Fruit fly (Drosophila melanogaster) whole organism, embryonic: Measurements from ENCODE around the gene CG8042.
A peak's percentile ranks its signal among the peaks of the same experiment; 100 is the strongest.

Experiments used
- Atf-2 ChIP-seq: fragments of 200-800 bp; sonication (Bioruptor generic); optimal IDR thresholded peaks from 2 replicates; lab custom pipeline; 2016; ENCODE audit warnings: missing biosample characterization, missing genetic modification characterization
- CG10147 ChIP-seq: fragments of 200-800 bp; sonication (Bioruptor generic); optimal IDR thresholded peaks from 2 replicates; lab custom pipeline; 2019; ENCODE audit warnings: missing biosample characterization, mild to moderate bottlenecking, missing genetic modification characterization, moderate library complexity
- CG1647 ChIP-seq: fragments of 200-800 bp; sonication (Bioruptor generic); optimal IDR thresholded peaks from 3 replicates; lab custom pipeline; 2016; ENCODE audit warnings: missing biosample characterization, missing genetic modification characterization
- CG2199 ChIP-seq: fragments of 200-800 bp; sonication (Bioruptor generic); IDR thresholded peaks from 3 replicates; pipeline ENCODE4 v1.3.6; 2022; ENCODE audit warnings: missing biosample characterization, missing genetic modification characterization
- CG30431 ChIP-seq: fragments of 200-800 bp; sonication (Bioruptor generic); optimal IDR thresholded peaks from 2 replicates; lab custom pipeline; 2017; ENCODE audit warnings: missing biosample characterization, missing genetic modification characterization
- CG32767 ChIP-seq: fragments of 200-800 bp; sonication (Bioruptor generic); IDR thresholded peaks from 2 replicates; pipeline ENCODE4 v1.3.6; 2022; ENCODE audit warnings: missing biosample characterization, missing genetic modification characterization
- CG3407 ChIP-seq: fragments of 200-800 bp; sonication (Bioruptor generic); optimal IDR thresholded peaks from 2 replicates; lab custom pipeline; 2018; ENCODE audit warnings: missing biosample characterization, mild to moderate bottlenecking, missing genetic modification characterization
- CG42726 ChIP-seq: fragments of 200-800 bp; sonication (Bioruptor generic); IDR thresholded peaks from 2 replicates; pipeline ENCODE4 v1.3.6; 2022; ENCODE audit warnings: missing biosample characterization, missing genetic modification characterization; ENCODE audit not compliant: partially characterized antibody
- CG6175 ChIP-seq: fragments of 200-800 bp; sonication (Bioruptor generic); IDR thresholded peaks from 3 replicates; pipeline ENCODE4 v1.3.6; 2022; ENCODE audit warnings: missing biosample characterization, missing genetic modification characterization
- CG6791 ChIP-seq: fragments of 200-800 bp; sonication (Bioruptor generic); IDR thresholded peaks from 3 replicates; pipeline ENCODE4 v1.3.6; 2022; ENCODE audit warnings: missing biosample characterization, missing genetic modification characterization; ENCODE audit not compliant: partially characterized antibody
- CG8089 ChIP-seq: fragments of 200-800 bp; sonication (Bioruptor generic); optimal IDR thresholded peaks from 3 replicates; lab custom pipeline; 2016; ENCODE audit warnings: missing biosample characterization, missing genetic modification characterization
- CG8290 ChIP-seq, 3 experiments: fragments of 200-800 bp; sonication (Bioruptor generic); optimal IDR thresholded peaks; 2 replicates each; lab custom pipeline; 2016 to 2019; ENCODE audit warnings: missing biosample characterization in 3 of 3, missing genetic modification characterization in 3 of 3, mild to moderate bottlenecking in 2 of 3, moderate library complexity in 1 of 3
- CG9817 ChIP-seq: fragments of 200-800 bp; sonication (Bioruptor generic); optimal IDR thresholded peaks from 2 replicates; lab custom pipeline; 2018; ENCODE audit warnings: missing biosample characterization, mild to moderate bottlenecking, missing genetic modification characterization, moderate library complexity
- Dll ChIP-seq: fragments of 200-800 bp; sonication (Bioruptor generic); IDR thresholded peaks from 4 replicates; pipeline ENCODE4 v1.3.6; 2022; ENCODE audit warnings: missing biosample characterization, missing genetic modification characterization; ENCODE audit not compliant: partially characterized antibody
- H2.0 ChIP-seq: fragments of 200-800 bp; sonication (Bioruptor generic); IDR thresholded peaks from 2 replicates; pipeline ENCODE4 v1.3.6; 2022; ENCODE audit warnings: missing biosample characterization, missing genetic modification characterization
- HHEX ChIP-seq: fragments of 200-800 bp; sonication (Bioruptor generic); optimal IDR thresholded peaks from 3 replicates; lab custom pipeline; 2017; ENCODE audit warnings: missing biosample characterization, mild to moderate bottlenecking, missing genetic modification characterization, missing genetic modification reagents
- Hey ChIP-seq: fragments of 200-800 bp; sonication (Bioruptor generic); optimal IDR thresholded peaks from 3 replicates; lab custom pipeline; 2018; ENCODE audit warnings: missing biosample characterization, mild to moderate bottlenecking, missing genetic modification characterization
- Lim3 ChIP-seq: fragments of 200-800 bp; sonication (Bioruptor generic); IDR thresholded peaks from 2 replicates; pipeline ENCODE4 v1.3.6; 2022; ENCODE audit warnings: missing biosample characterization, missing genetic modification characterization
- Mad ChIP-seq: fragments of 200-800 bp; sonication (Bioruptor generic); optimal IDR thresholded peaks from 2 replicates; lab custom pipeline; 2016; ENCODE audit warnings: missing biosample characterization, missing genetic modification characterization
- Neu2 ChIP-seq: fragments of 200-800 bp; sonication (Bioruptor generic); optimal IDR thresholded peaks from 3 replicates; lab custom pipeline; 2016; ENCODE audit warnings: missing biosample characterization, missing genetic modification characterization, borderline replicate concordance
- PHDP ChIP-seq: fragments of 200-800 bp; sonication (Bioruptor generic); optimal IDR thresholded peaks from 3 replicates; lab custom pipeline; 2018; ENCODE audit warnings: missing biosample characterization, mild to moderate bottlenecking, missing genetic modification characterization, moderate library complexity
- Pdp1 ChIP-seq, 2 experiments: fragments of 200-800 bp; sonication (Bioruptor generic); optimal IDR thresholded peaks; 3 replicates each; lab custom pipeline; 2016; ENCODE audit warnings: missing biosample characterization in 2 of 2, missing genetic modification characterization in 2 of 2, mild to moderate bottlenecking in 1 of 2, moderate library complexity in 1 of 2
- Rfx ChIP-seq: fragments of 200-800 bp; sonication (Bioruptor generic); IDR thresholded peaks from 2 replicates; pipeline ENCODE4 v1.3.6; 2022; ENCODE audit warnings: missing biosample characterization, missing genetic modification characterization
- Trl ChIP-seq, 3 experiments: fragments of >200 bp in 2 of 3; fragments of 200-800 bp in 1 of 3; sonication (Bioruptor generic) in 1 of 3; optimal IDR thresholded peaks; 2 replicates in 1 of 3; 3 replicates in 2 of 3; lab custom pipeline; 2016 to 2017; ENCODE audit warnings: missing biosample characterization in 1 of 3, missing genetic modification characterization in 1 of 3
- Xrp1 ChIP-seq: fragments of 200-800 bp; sonication (Bioruptor generic); IDR thresholded peaks from 2 replicates; pipeline ENCODE4 v1.3.6; 2022; ENCODE audit warnings: missing biosample characterization, missing genetic modification characterization
- abd-A ChIP-seq: fragments of 200-800 bp; sonication (Bioruptor generic); optimal IDR thresholded peaks from 3 replicates; lab custom pipeline; 2019; ENCODE audit warnings: missing biosample characterization, mild to moderate bottlenecking, missing genetic modification characterization, moderate library complexity
- amos ChIP-seq: fragments of 200-800 bp; sonication (Bioruptor generic); IDR thresholded peaks from 2 replicates; pipeline ENCODE4 v1.3.6; 2022; ENCODE audit warnings: missing biosample characterization, missing genetic modification characterization; ENCODE audit not compliant: partially characterized antibody
- az2 ChIP-seq: fragments of 200-800 bp; sonication (Bioruptor generic); optimal IDR thresholded peaks from 3 replicates; lab custom pipeline; 2016; ENCODE audit warnings: missing biosample characterization, missing genetic modification characterization
- bab2 ChIP-seq: fragments of 200-800 bp; sonication (Bioruptor generic); optimal IDR thresholded peaks from 2 replicates; lab custom pipeline; 2016; ENCODE audit warnings: missing biosample characterization, missing genetic modification characterization
- bbx ChIP-seq: fragments of 200-800 bp; sonication (Bioruptor generic); IDR thresholded peaks from 2 replicates; pipeline ENCODE4 v1.3.6; 2022; ENCODE audit warnings: missing biosample characterization, missing genetic modification characterization; ENCODE audit not compliant: partially characterized antibody
- ci ChIP-seq: fragments of 200-800 bp; sonication (Bioruptor generic); IDR thresholded peaks from 3 replicates; pipeline ENCODE4 v1.3.6; 2022; ENCODE audit warnings: missing biosample characterization, missing genetic modification characterization
- croc ChIP-seq: fragments of 200-800 bp; sonication (Bioruptor generic); conservative IDR thresholded peaks from 3 replicates; pipeline ENCODE4 v1.3.6; 2022; ENCODE audit warnings: missing biosample characterization, missing genetic modification characterization
- crol ChIP-seq: fragments of 200-800 bp; sonication (Bioruptor generic); IDR thresholded peaks from 2 replicates; pipeline ENCODE4 v1.3.6; 2022; ENCODE audit warnings: missing biosample characterization, missing genetic modification characterization
- exex ChIP-seq: fragments of 200-800 bp; sonication (Bioruptor generic); optimal IDR thresholded peaks from 4 replicates; lab custom pipeline; 2018; ENCODE audit warnings: missing biosample characterization, mild to moderate bottlenecking, missing genetic modification characterization, moderate library complexity
- gcm2 ChIP-seq: fragments of 200-800 bp; sonication (Bioruptor generic); optimal IDR thresholded peaks from 2 replicates; lab custom pipeline; 2016; ENCODE audit warnings: missing biosample characterization, missing genetic modification characterization
- gt ChIP-seq: fragments of 200-800 bp; sonication (Bioruptor generic); IDR thresholded peaks from 2 replicates; pipeline ENCODE4 v1.3.6; 2022; ENCODE audit warnings: missing biosample characterization, missing genetic modification characterization
- kay ChIP-seq: fragments of 200-800 bp; sonication (Bioruptor generic); optimal IDR thresholded peaks from 2 replicates; lab custom pipeline; 2016; ENCODE audit warnings: missing biosample characterization, missing genetic modification characterization
- klu ChIP-seq: fragments of 200-800 bp; sonication (Bioruptor generic); IDR thresholded peaks from 2 replicates; pipeline ENCODE4 v1.3.6; 2022; ENCODE audit warnings: missing biosample characterization, missing genetic modification characterization
- knrl ChIP-seq: fragments of 200-800 bp; sonication (Bioruptor generic); IDR thresholded peaks from 3 replicates; pipeline ENCODE4 v1.3.6; 2022; ENCODE audit warnings: missing biosample characterization, missing genetic modification characterization; ENCODE audit not compliant: partially characterized antibody
- pfk ChIP-seq: fragments of 200-800 bp; sonication (Bioruptor generic); optimal IDR thresholded peaks from 2 replicates; lab custom pipeline; 2018; ENCODE audit warnings: missing biosample characterization, mild to moderate bottlenecking, missing genetic modification characterization, moderate library complexity
- pzg ChIP-seq: fragments of 200-800 bp; sonication (Bioruptor generic); optimal IDR thresholded peaks from 3 replicates; lab custom pipeline; 2018; ENCODE audit warnings: missing biosample characterization, mild to moderate bottlenecking, missing genetic modification characterization, moderate library complexity
- sens-2 ChIP-seq: fragments of 200-800 bp; sonication (Bioruptor generic); IDR thresholded peaks from 2 replicates; pipeline ENCODE4 v1.3.6; 2022; ENCODE audit warnings: missing biosample characterization, missing genetic modification characterization
- shn ChIP-seq: fragments of 200-800 bp; sonication (Bioruptor generic); optimal IDR thresholded peaks from 3 replicates; lab custom pipeline; 2016; ENCODE audit warnings: missing biosample characterization, missing genetic modification characterization
- sima ChIP-seq: fragments of 200-800 bp; sonication (Bioruptor generic); optimal IDR thresholded peaks from 2 replicates; lab custom pipeline; 2016; ENCODE audit warnings: missing biosample characterization, missing genetic modification characterization
- sna ChIP-seq: fragments of 200-800 bp; sonication (Bioruptor generic); IDR thresholded peaks from 2 replicates; pipeline ENCODE4 v1.3.6; 2022; ENCODE audit warnings: missing biosample characterization, missing genetic modification characterization; ENCODE audit not compliant: partially characterized antibody
- stwl ChIP-seq: fragments of 200-800 bp; sonication (Bioruptor generic); optimal IDR thresholded peaks from 3 replicates; lab custom pipeline; 2018; ENCODE audit warnings: missing biosample characterization, mild to moderate bottlenecking, missing genetic modification characterization, moderate library complexity
- tna ChIP-seq: fragments of 200-800 bp; sonication (Bioruptor generic); IDR thresholded peaks from 2 replicates; pipeline ENCODE4 v1.3.6; 2022; ENCODE audit warnings: missing biosample characterization, missing genetic modification characterization; ENCODE audit not compliant: partially characterized antibody
- wek ChIP-seq: fragments of 200-800 bp; sonication (Bioruptor generic); optimal IDR thresholded peaks from 3 replicates; lab custom pipeline; 2018; ENCODE audit warnings: missing biosample characterization, mild to moderate bottlenecking, missing genetic modification characterization, moderate library complexity
- zen2 ChIP-seq: fragments of 200-800 bp; sonication (Bioruptor generic); IDR thresholded peaks from 3 replicates; pipeline ENCODE4 v1.3.6; 2022; ENCODE audit warnings: missing biosample characterization, missing genetic modification characterization; ENCODE audit not compliant: partially characterized antibody

CG8042 gene

DNA sequence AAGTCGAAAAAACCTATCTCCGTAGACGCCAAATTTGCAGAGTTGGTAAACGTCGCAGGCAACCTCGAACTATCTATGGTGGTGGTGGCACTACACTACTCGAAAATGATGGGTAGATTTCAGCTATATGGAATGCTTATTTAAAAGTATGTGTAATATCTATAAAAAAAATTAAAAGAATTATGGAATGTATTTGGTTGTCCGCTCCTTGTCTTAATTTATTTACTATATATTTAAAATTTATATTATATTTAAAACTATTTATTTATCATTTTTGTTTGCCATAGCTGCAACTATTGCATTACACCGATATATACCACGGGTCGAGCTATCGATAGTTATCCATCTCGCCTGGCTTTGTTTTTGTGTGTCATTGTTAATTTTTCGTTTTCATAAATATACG lies 1.3 kb upstream of the CG8042 start, which contains the start of the genes HP4 and CG8209 (continued):
- TF ChIP-seq Dll (GFP tag; lab: Robert Waterston, UW) (peak; percentile 99), CG42726 (GFP tag; lab: Robert Waterston, UW) (peak; percentile 76; the same call in 1 of the 2 replicates), exex (no peak), ci (GFP tag; lab: Robert Waterston, UW) (peak; percentile 82), abd-A (no peak), CG6791 (peak; percentile 91), sima (GFP tag; lab: Kevin White, UChicago) (no peak), zen2 (GFP tag; lab: Robert Waterston, UW) (peak; percentile 92), Rfx (GFP tag; lab: Robert Waterston, UW) (peak; percentile 92), gt (GFP tag; lab: Robert Waterston, UW) (no peak), CG10147 (peak; percentile 62), Mad (GFP tag; lab: Kevin White, UChicago) (peak; percentile 69), bab2 (GFP tag; lab: Kevin White, UChicago) (peak; percentile 70), Lim3 (no peak), crol (no peak), knrl (GFP tag; lab: Robert Waterston, UW) (peak; percentile 94), sens-2 (GFP tag; lab: Robert Waterston, UW) (no peak), CG8290 (GFP tag; optimal IDR thresholded peaks at IDR 0.05; lab: Kevin White, UChicago) (peak; percentile 65), CG8290 (tag; optimal IDR thresholded peaks at IDR 0.05; lab: Kevin White, UChicago) (no peak), sna (GFP tag; lab: Robert Waterston, UW) (peak; percentile 96), pzg (GFP tag; lab: Kevin White, UChicago) (peak; percentile 47), stwl (tag; lab: Kevin White, UChicago) (peak; percentile 77), PHDP (tag; lab: Kevin White, UChicago) (peak; percentile 88), CG6175 (GFP tag; lab: Robert Waterston, UW) (peak; percentile 28; the same call in 1 of the 3 replicates), croc (GFP tag; lab: Robert Waterston, UW) (peak; percentile 71), amos (GFP tag; lab: Robert Waterston, UW) (peak; percentile 92), CG9817 (tag; lab: Kevin White, UChicago) (peak; percentile 77), Trl (optimal IDR thresholded peaks at IDR 0.05; lab: Kevin White, UChicago) (no peak), Trl (GFP tag; optimal IDR thresholded peaks at IDR 0.05; lab: Kevin White, UChicago) (peak; percentile 68), CG3407 (GFP tag; lab: Kevin White, UChicago) (peak; percentile 64), Atf-2 (GFP tag; lab: Kevin White, UChicago) (peak; percentile 36), CG30431 (peak; percentile 60), CG8089 (GFP tag; lab: Kevin White, UChicago) (no peak), H2.0 (peak; percentile 78), HHEX (GFP tag; lab: Kevin White, UChicago) (peak; percentile 76), wek (no peak), CG1647 (GFP tag; lab: Kevin White, UChicago) (peak; percentile 41), shn (GFP tag; lab: Kevin White, UChicago) (peak; percentile 35), CG32767 (GFP tag; lab: Robert Waterston, UW) (peak; percentile 66), Xrp1 (GFP tag; lab: Robert Waterston, UW) (peak; percentile 91), az2 (peak; percentile 77), Neu2 (no peak), gcm2 (GFP tag; lab: Kevin White, UChicago) (peak; percentile 52), pfk (GFP tag; lab: Kevin White, UChicago) (peak; percentile 18), Pdp1 (GFP tag; optimal IDR thresholded peaks at IDR 0.05; lab: Kevin White, UChicago) (peak; percentile 53 to 63), CG2199 (GFP tag; lab: Robert Waterston, UW) (no peak), Hey (tag; lab: Kevin White, UChicago) (no peak), tna (GFP tag; lab: Robert Waterston, UW) (peak; percentile 81), bbx (peak; percentile 92), klu (GFP tag; lab: Robert Waterston, UW) (peak; percentile 64; the same call in 1 of the 2 replicates), kay (GFP tag; lab: Kevin White, UChicago) (peak; percentile 63)
